Fruit fly (Drosophila melanogaster): ENCODE results near the gene Fim.

Gene Fim

DNA sequence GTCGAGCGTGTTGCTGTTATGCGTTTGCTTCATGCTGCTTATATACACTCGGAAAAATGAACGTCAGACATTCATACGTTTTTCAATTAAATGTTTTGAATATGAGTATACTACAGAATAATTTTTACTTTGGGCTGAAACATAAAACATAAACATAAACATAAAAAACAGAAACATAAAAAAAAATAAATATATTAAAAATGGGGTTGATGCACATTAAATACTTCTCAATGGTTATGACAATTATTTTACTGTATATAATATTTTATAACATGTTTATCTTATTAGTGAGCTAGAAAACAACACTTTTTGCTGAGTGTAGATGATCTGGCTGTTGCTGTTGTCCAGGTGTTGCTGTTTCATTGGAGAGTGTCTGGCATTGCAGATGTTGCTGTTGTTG is 64.3 kb downstream of the Fim start (continued):
- TF ChIP-seq CG13296 (GFP tag; optimal IDR thresholded peaks at IDR 0.05): no peak
- peak; percentile 30 for TF ChIP-seq fd96Cb (tag; optimal IDR thresholded peaks at IDR 0.05)
- no peak for TF ChIP-seq Poxn (GFP tag; IDR thresholded peaks at IDR 0.05)
- TF ChIP-seq gem (tag; optimal IDR thresholded peaks at IDR 0.05): peak; percentile 67
- TF ChIP-seq jing (GFP tag; optimal IDR thresholded peaks at IDR 0.05): no peak
- TF ChIP-seq CG5245 (GFP tag; optimal IDR thresholded peaks at IDR 0.05): no peak
- 0 out of 2 replicates have a peak, but pooled peaks have one; percentile 15 for TF ChIP-seq E2f1 (GFP tag; IDR thresholded peaks at IDR 0.05)
- peak; percentile 0 for TF ChIP-seq ewg (GFP tag; optimal IDR thresholded peaks at IDR 0.05)
- no peak for TF ChIP-seq tna (GFP tag; IDR thresholded peaks at IDR 0.05; ENCODE audit: partially characterized antibody)
- TF ChIP-seq Kr (GFP tag; optimal IDR thresholded peaks at IDR 0.05): no peak
- TF ChIP-seq en (GFP tag; optimal IDR thresholded peaks at IDR 0.05): no peak
- TF ChIP-seq chif (GFP tag; optimal IDR thresholded peaks at IDR 0.05): no peak
- TF ChIP-seq Eip74EF (GFP tag; optimal IDR thresholded peaks at IDR 0.05): peak in 1 of 2 experiments; percentile 21
- TF ChIP-seq br (optimal IDR thresholded peaks at IDR 0.05): no peak
- TF ChIP-seq CG9609 (GFP tag; optimal IDR thresholded peaks at IDR 0.05): no peak
- TF ChIP-seq CG33213 (GFP tag; optimal IDR thresholded peaks at IDR 0.05): no peak
- peak; percentile 68 for TF ChIP-seq CG11504 (tag; optimal IDR thresholded peaks at IDR 0.05)
- TF ChIP-seq CG14667 (GFP tag; IDR thresholded peaks at IDR 0.05): no peak
- no peak for TF ChIP-seq CG12744 (GFP tag; optimal IDR thresholded peaks at IDR 0.05)
- TF ChIP-seq CG30020 (tag; optimal IDR thresholded peaks at IDR 0.05): no peak
- TF ChIP-seq CG10959 (GFP tag; IDR thresholded peaks at IDR 0.05): no peak
- TF ChIP-seq CG14710 (tag; optimal IDR thresholded peaks at IDR 0.05): peak; percentile 14
- 0 out of 2 replicates have a peak, but pooled peaks have one; percentile 7 for TF ChIP-seq esg (GFP tag; conservative IDR thresholded peaks at IDR 0.05)
- TF ChIP-seq CrebB (tag; optimal IDR thresholded peaks at IDR 0.05): no peak

dm6 chrX:17236468-17236867 is 65.3 kb downstream of the Fim start:
- TF ChIP-seq crc (GFP tag; optimal IDR thresholded peaks at IDR 0.05) (no peak), oc (tag; optimal IDR thresholded peaks at IDR 0.05) (peak; percentile 90), Blimp-1 (GFP tag; optimal IDR thresholded peaks at IDR 0.05) (peak; percentile 68)

All from whole organism, embryonic.